Fruit fly (Drosophila melanogaster) whole organism, embryonic: Measurements from ENCODE around the gene pix.

ENCODE experiments used
- CG13775 ChIP-seq: fragments of 200-800 bp; sonication (Bioruptor generic); optimal IDR thresholded peaks from 3 replicates; lab custom pipeline; 2017; ENCODE audit warnings: missing biosample characterization, mild to moderate bottlenecking, missing genetic modification characterization
- CG2678 ChIP-seq: fragments of 200-800 bp; sonication (Bioruptor generic); optimal IDR thresholded peaks from 3 replicates; lab custom pipeline; 2019; ENCODE audit warnings: missing biosample characterization, mild to moderate bottlenecking, missing genetic modification characterization, moderate library complexity
- CG32772 ChIP-seq: fragments of 200-800 bp; sonication (Bioruptor generic); IDR thresholded peaks from 2 replicates; pipeline ENCODE4 v1.3.6; 2022; ENCODE audit warnings: missing biosample characterization, missing genetic modification characterization
- CG6254 ChIP-seq: fragments of 200-800 bp; sonication (Bioruptor generic); optimal IDR thresholded peaks from 3 replicates; lab custom pipeline; 2017; ENCODE audit warnings: mild to moderate bottlenecking, missing biosample characterization, missing genetic modification reagents, missing genetic modification characterization
- CG8388 ChIP-seq: fragments of 200-800 bp; sonication (Bioruptor generic); optimal IDR thresholded peaks from 2 replicates; lab custom pipeline; 2019; ENCODE audit warnings: missing biosample characterization, mild to moderate bottlenecking, missing genetic modification characterization, moderate library complexity
- D19B ChIP-seq: fragments of 200-800 bp; sonication (Bioruptor generic); optimal IDR thresholded peaks from 2 replicates; lab custom pipeline; 2017; ENCODE audit warnings: missing biosample characterization, mild to moderate bottlenecking, missing genetic modification characterization
- Kr ChIP-seq: fragments of 200-800 bp; sonication (Bioruptor generic); optimal IDR thresholded peaks from 2 replicates; lab custom pipeline; 2017; ENCODE audit warnings: missing biosample characterization, mild to moderate bottlenecking, missing genetic modification characterization
- bcd ChIP-seq: fragments of 200-800 bp; sonication (Bioruptor generic); optimal IDR thresholded peaks from 2 replicates; lab custom pipeline; 2017; ENCODE audit warnings: missing biosample characterization, mild to moderate bottlenecking, missing genetic modification characterization
- chn ChIP-seq: fragments of 200-800 bp; sonication (Bioruptor generic); optimal IDR thresholded peaks from 2 replicates; lab custom pipeline; 2016; ENCODE audit warnings: missing biosample characterization, missing genetic modification characterization
- en ChIP-seq: fragments of 200-800 bp; sonication (Bioruptor generic); optimal IDR thresholded peaks from 2 replicates; lab custom pipeline; 2016; ENCODE audit warnings: missing biosample characterization, missing genetic modification characterization
- p53 ChIP-seq: fragments of 200-800 bp; sonication (Bioruptor generic); optimal IDR thresholded peaks from 2 replicates; lab custom pipeline; 2016; ENCODE audit warnings: missing biosample characterization, missing genetic modification characterization
- sim ChIP-seq: fragments of 200-800 bp; sonication (Bioruptor generic); IDR thresholded peaks from 2 replicates; pipeline ENCODE4 v1.3.6; 2022; ENCODE audit warnings: missing biosample characterization, missing genetic modification characterization

DNA sequence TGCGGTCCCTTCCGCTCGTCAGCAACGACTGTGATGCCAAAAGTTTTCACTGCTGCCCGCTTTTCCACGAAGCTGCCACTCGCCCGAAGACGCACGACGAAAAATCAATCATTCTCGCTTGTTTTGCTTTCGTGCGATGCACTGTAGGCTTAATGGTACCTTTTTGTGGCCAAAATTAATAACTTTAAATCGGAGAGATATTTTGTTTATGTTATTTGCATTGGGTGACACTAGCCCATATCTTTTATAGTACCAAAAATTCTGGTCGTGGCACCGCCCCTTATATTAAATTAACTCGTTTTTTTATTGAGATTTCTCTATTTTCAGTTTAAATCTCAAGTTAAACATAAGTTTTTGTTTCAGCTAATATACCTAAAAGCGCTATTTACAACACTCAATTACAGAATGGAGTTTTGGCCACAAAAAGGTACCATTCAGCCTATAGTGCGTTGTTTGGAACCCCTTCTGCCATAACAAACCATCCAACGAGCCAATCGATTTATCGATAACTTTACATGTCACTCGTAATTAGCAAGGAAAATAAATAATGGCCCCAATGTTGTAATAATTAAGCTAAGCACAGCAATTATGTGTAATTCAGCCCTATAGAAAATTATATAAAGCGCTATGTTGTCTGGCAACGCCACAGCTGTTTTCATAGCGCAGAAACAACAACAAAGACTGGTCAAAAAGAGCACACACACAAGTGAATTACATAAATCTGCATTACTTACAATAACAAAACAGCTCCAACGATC is 21.2 kb downstream of the pix start:
- TF ChIP-seq CG6254 (GFP tag; lab: Kevin White, UChicago) (no peak), CG32772 (GFP tag; lab: Robert Waterston, UW) (no peak), CG8388 (GFP tag; lab: Kevin White, UChicago) (peak; percentile 56), Kr (no peak), CG13775 (GFP tag; lab: Kevin White, UChicago) (peak; percentile 24), D19B (GFP tag; lab: Kevin White, UChicago) (peak; percentile 49), chn (GFP tag; lab: Kevin White, UChicago) (peak; percentile 2), CG2678 (tag; lab: Kevin White, UChicago) (peak; percentile 84), p53 (GFP tag; lab: Kevin White, UChicago) (no peak), en (GFP tag; lab: Kevin White, UChicago) (peak; percentile 27), sim (GFP tag; lab: Robert Waterston, UW) (no peak), bcd (peak; percentile 82)
